Fruit fly (Drosophila melanogaster): ENCODE measurements around the gene CG11504.

CG11504 gene

dm6 chr3R:30046029-30047001 lies 48.6 kb downstream of the CG11504 start, which contains the start of the genes RpL32 and CG7943 (continued):
- peak; percentile 98 for TF ChIP-seq gro (GFP tag; optimal IDR thresholded peaks at IDR 0.05)
- peak; percentile 99 for TF ChIP-seq CG17186 (GFP tag; optimal IDR thresholded peaks at IDR 0.05)
- peak; percentile 93 for TF ChIP-seq HLH3B (GFP tag; IDR thresholded peaks at IDR 0.05)
- TF ChIP-seq kni (GFP tag; optimal IDR thresholded peaks at IDR 0.05) = peak; percentile 92
- TF ChIP-seq abd-A (tag; optimal IDR thresholded peaks at IDR 0.05) = no peak
- TF ChIP-seq vvl (GFP tag; IDR thresholded peaks at IDR 0.05) = peak; percentile 97
- peak; percentile 95 for TF ChIP-seq esg (GFP tag; conservative IDR thresholded peaks at IDR 0.05)
- TF ChIP-seq gsb (GFP tag; IDR thresholded peaks at IDR 0.05) = peak; percentile 92
- TF ChIP-seq CG2199 (GFP tag; IDR thresholded peaks at IDR 0.05) = peak; percentile 79; the same call in 2 of the 3 replicates
- peak; percentile 100 for TF ChIP-seq vnd (GFP tag; IDR thresholded peaks at IDR 0.05; ENCODE audit: partially characterized antibody)
- peak; percentile 93 for TF ChIP-seq slp2 (GFP tag; optimal IDR thresholded peaks at IDR 0.05)
- peak; percentile 82 for TF ChIP-seq CG1602 (GFP tag; optimal IDR thresholded peaks at IDR 0.05)
- peak; percentile 97 for TF ChIP-seq sens (GFP tag)
- peak; percentile 94 for TF ChIP-seq CG30403 (GFP tag; optimal IDR thresholded peaks at IDR 0.05)
- peak; percentile 89 for TF ChIP-seq MBD-R2 (GFP tag; IDR thresholded peaks at IDR 0.05)
- peak; percentile 60 for TF ChIP-seq CG8281 (tag; optimal IDR thresholded peaks at IDR 0.05)
- TF ChIP-seq Aef1 (GFP tag; IDR thresholded peaks at IDR 0.05) = peak; percentile 96
- peak; percentile 92 for TF ChIP-seq CG2120 (GFP tag; optimal IDR thresholded peaks at IDR 0.05)
- TF ChIP-seq CG6683 (GFP tag; optimal IDR thresholded peaks at IDR 0.05) = peak; percentile 84
- peak; percentile 82 for TF ChIP-seq wek (GFP tag; optimal IDR thresholded peaks at IDR 0.05)
- peak; percentile 96 for TF ChIP-seq CG14710 (tag; optimal IDR thresholded peaks at IDR 0.05)
- TF ChIP-seq peb (GFP tag; IDR thresholded peaks at IDR 0.05) = peak; percentile 92
- peak; percentile 87 for TF ChIP-seq nerfin-1 (tag; optimal IDR thresholded peaks at IDR 0.05)
- TF ChIP-seq lmd (GFP tag; IDR thresholded peaks at IDR 0.05) = peak; percentile 95
- TF ChIP-seq jumu (GFP tag; optimal IDR thresholded peaks at IDR 0.05) = peak; percentile 97
- TF ChIP-seq dati (GFP tag; IDR thresholded peaks at IDR 0.05) = peak; percentile 81
- peak; percentile 87 for TF ChIP-seq scrt (GFP tag; optimal IDR thresholded peaks at IDR 0.05)
- peak; percentile 88 for TF ChIP-seq gcm (GFP tag; optimal IDR thresholded peaks at IDR 0.05)
- TF ChIP-seq shn (GFP tag; optimal IDR thresholded peaks at IDR 0.05) = peak; percentile 95
- TF ChIP-seq bab2 (GFP tag; optimal IDR thresholded peaks at IDR 0.05) = peak; percentile 98
- peak; percentile 95 for TF ChIP-seq Fer3 (tag; optimal IDR thresholded peaks at IDR 0.05)
- peak; percentile 81 for TF ChIP-seq fd102C (GFP tag; optimal IDR thresholded peaks at IDR 0.05)
- TF ChIP-seq Rx (GFP tag; IDR thresholded peaks at IDR 0.05) = peak; percentile 93
- peak; percentile 92 for TF ChIP-seq CG14441 (GFP tag; IDR thresholded peaks at IDR 0.05)
- TF ChIP-seq CG14667 (GFP tag; IDR thresholded peaks at IDR 0.05) = peak; percentile 89
- peak; percentile 48 for TF ChIP-seq CG15479 (GFP tag; optimal IDR thresholded peaks at IDR 0.05)
- peak; percentile 94 for TF ChIP-seq emc (GFP tag; optimal IDR thresholded peaks at IDR 0.05)
- peak; percentile 97 for TF ChIP-seq Gug (GFP tag; IDR thresholded peaks at IDR 0.05)
- peak; percentile 92 for TF ChIP-seq CG12104 (GFP tag; optimal IDR thresholded peaks at IDR 0.05)
- TF ChIP-seq salm (tag; optimal IDR thresholded peaks at IDR 0.05) = peak; percentile 86
- peak; percentile 92 for TF ChIP-seq CG2678 (tag; optimal IDR thresholded peaks at IDR 0.05)
- peak; percentile 92 for TF ChIP-seq MTF-1 (GFP tag; optimal IDR thresholded peaks at IDR 0.05; ENCODE audit: borderline replicate concordance)
- TF ChIP-seq cas (GFP tag; IDR thresholded peaks at IDR 0.05) = peak; percentile 92
- TF ChIP-seq pb (GFP tag; optimal IDR thresholded peaks at IDR 0.05) = peak; percentile 96
- peak; percentile 89 for TF ChIP-seq CG43689 (GFP tag; IDR thresholded peaks at IDR 0.05)
- TF ChIP-seq CG11085 (GFP tag; IDR thresholded peaks at IDR 0.05) = peak; percentile 93
- TF ChIP-seq mirr (GFP tag; optimal IDR thresholded peaks at IDR 0.05) = peak; percentile 95
- TF ChIP-seq CG8924 (tag; optimal IDR thresholded peaks at IDR 0.05) = peak; percentile 91
- no peak for TF ChIP-seq CG7745 (tag; optimal IDR thresholded peaks at IDR 0.05)
